Fruit fly (Drosophila melanogaster): ENCODE data around the gene mRpL22.

DNA sequence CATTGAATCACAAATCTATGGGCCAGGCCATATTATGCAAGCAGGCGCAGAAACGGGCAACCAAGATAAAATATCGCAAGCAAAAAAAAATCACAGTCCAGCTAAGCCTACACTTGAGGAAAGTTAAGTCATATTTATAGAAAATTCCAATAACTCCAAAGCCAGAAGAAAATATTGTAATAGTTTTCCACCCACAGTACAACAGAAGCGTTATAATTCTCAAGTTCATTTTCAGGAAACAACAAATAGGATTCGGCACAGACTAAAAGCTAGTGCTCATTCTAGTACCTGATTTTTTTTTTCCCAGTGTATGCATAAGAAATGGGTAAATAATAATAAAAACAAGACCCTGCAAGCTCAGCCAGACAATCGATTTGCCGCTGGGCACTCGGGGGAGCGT lies 17.9 kb upstream of the mRpL22 start:
- no peak for TF ChIP-seq CG6654 (GFP tag; optimal IDR thresholded peaks at IDR 0.05)
- TF ChIP-seq CG5180 (GFP tag; optimal IDR thresholded peaks at IDR 0.05), result no peak
- TF ChIP-seq seq (GFP tag; IDR thresholded peaks at IDR 0.05), result no peak
- TF ChIP-seq Gug (GFP tag; IDR thresholded peaks at IDR 0.05), result no peak
- no peak for TF ChIP-seq CG18619 (GFP tag; optimal IDR thresholded peaks at IDR 0.05)
- TF ChIP-seq CG6765 (GFP tag; optimal IDR thresholded peaks at IDR 0.05), result no peak

Data from whole organism, embryonic.